Worm (Caenorhabditis elegans) whole organism, late embryonic: ENCODE data around the gene gst-11.

Experiments
- C08G9.2 ChIP-seq: sonication (generic microtip); optimal IDR thresholded peaks from 2 replicates; lab custom pipeline; 2016; ENCODE audit warnings: mild to moderate bottlenecking, missing genetic modification characterization, moderate library complexity, missing compliant biosample characterization
- K02D7.2 ChIP-seq: sonication (generic microtip); optimal IDR thresholded peaks from 2 replicates; lab custom pipeline; 2017; ENCODE audit warnings: mild to moderate bottlenecking, missing genetic modification characterization, missing compliant biosample characterization
- K09A11.1 ChIP-seq: sonication (generic microtip); optimal IDR thresholded peaks from 2 replicates; lab custom pipeline; 2017; ENCODE audit warnings: antibody characterized with exemption, mild to moderate bottlenecking, missing genetic modification characterization, missing compliant biosample characterization; ENCODE audit not compliant: insufficient read depth
- Y22D7AL.16 ChIP-seq: sonication (generic microtip); optimal IDR thresholded peaks from 2 replicates; lab custom pipeline; 2016; ENCODE audit warnings: missing genetic modification characterization, missing compliant biosample characterization
- ceh-19 ChIP-seq: fragments of 200-800 bp; sonication (Bioruptor generic); optimal IDR thresholded peaks from 2 replicates; lab custom pipeline; 2018; ENCODE audit warnings: mild to moderate bottlenecking, missing genetic modification characterization, missing compliant biosample characterization
- ceh-24 ChIP-seq: sonication (generic microtip); optimal IDR thresholded peaks from 2 replicates; lab custom pipeline; 2016; ENCODE audit warnings: mild to moderate bottlenecking, missing genetic modification characterization, missing compliant biosample characterization
- ceh-30 ChIP-seq: fragments of 150-350 bp; optimal IDR thresholded peaks from 2 replicates; lab custom pipeline; 2014; ENCODE audit warnings: missing biosample characterization, missing genetic modification characterization
- elt-4 ChIP-seq: sonication (generic microtip); optimal IDR thresholded peaks from 2 replicates; lab custom pipeline; 2016; ENCODE audit warnings: missing genetic modification characterization, missing compliant biosample characterization
- ets-4 ChIP-seq: sonication (generic microtip); optimal IDR thresholded peaks from 2 replicates; lab custom pipeline; 2016; ENCODE audit warnings: missing genetic modification characterization, missing compliant biosample characterization
- fkh-10 ChIP-seq: fragments of 150-350 bp; optimal IDR thresholded peaks from 2 replicates; lab custom pipeline; 2014; ENCODE audit warnings: missing biosample characterization, missing genetic modification reagents, missing genetic modification characterization
- hlh-13 ChIP-seq: fragments of 200-800 bp; sonication (Bioruptor generic); optimal IDR thresholded peaks from 2 replicates; lab custom pipeline; 2018; ENCODE audit warnings: mild to moderate bottlenecking, missing genetic modification characterization, missing compliant biosample characterization
- hlh-15 ChIP-seq: sonication (generic microtip); optimal IDR thresholded peaks from 2 replicates; lab custom pipeline; 2016; ENCODE audit warnings: missing genetic modification characterization, missing compliant biosample characterization
- hlh-30 ChIP-seq: sonication (generic microtip); optimal IDR thresholded peaks from 2 replicates; lab custom pipeline; 2017; ENCODE audit warnings: antibody characterized with exemption, missing genetic modification characterization, missing compliant biosample characterization; ENCODE audit not compliant: insufficient read depth
- lin-11 ChIP-seq: fragments of 200-800 bp; sonication (Bioruptor generic); optimal IDR thresholded peaks from 2 replicates; lab custom pipeline; 2018; ENCODE audit warnings: mild to moderate bottlenecking, missing genetic modification characterization, missing compliant biosample characterization
- madf-2 ChIP-seq: sonication (generic microtip); optimal IDR thresholded peaks from 2 replicates; lab custom pipeline; 2017; ENCODE audit warnings: missing genetic modification characterization, missing compliant biosample characterization
- mec-3 ChIP-seq: sonication (generic microtip); optimal IDR thresholded peaks from 2 replicates; lab custom pipeline; 2016; ENCODE audit warnings: borderline replicate concordance, missing genetic modification characterization, missing compliant biosample characterization
- nhr-11 ChIP-seq: fragments of 150-350 bp; optimal IDR thresholded peaks from 2 replicates; lab custom pipeline; 2014; ENCODE audit warnings: missing biosample characterization, missing genetic modification characterization
- nhr-232 ChIP-seq: sonication (generic microtip); optimal IDR thresholded peaks from 2 replicates; lab custom pipeline; 2016; ENCODE audit warnings: missing genetic modification characterization, missing compliant biosample characterization
- pat-9 ChIP-seq: fragments of 200-800 bp; sonication (Bioruptor generic); optimal IDR thresholded peaks from 2 replicates; lab custom pipeline; 2018; ENCODE audit warnings: mild to moderate bottlenecking, missing genetic modification characterization, moderate library complexity, missing compliant biosample characterization
- pax-1 ChIP-seq: fragments of 150-350 bp; optimal IDR thresholded peaks from 2 replicates; lab custom pipeline; 2014; ENCODE audit warnings: missing biosample characterization, missing genetic modification characterization
- pha-2 ChIP-seq: sonication (generic microtip); optimal IDR thresholded peaks from 2 replicates; lab custom pipeline; 2017; ENCODE audit warnings: mild to moderate bottlenecking, missing genetic modification characterization, missing compliant biosample characterization
- pros-1 ChIP-seq: fragments of 150-350 bp; optimal IDR thresholded peaks from 2 replicates; lab custom pipeline; 2014; ENCODE audit warnings: missing biosample characterization, missing genetic modification reagents, missing genetic modification characterization
- ref-2 ChIP-seq: sonication (generic microtip); optimal IDR thresholded peaks from 2 replicates; lab custom pipeline; 2016; ENCODE audit warnings: missing genetic modification characterization, missing compliant biosample characterization
- rnt-1 ChIP-seq: sonication (generic microtip); optimal IDR thresholded peaks from 2 replicates; lab custom pipeline; 2016; ENCODE audit warnings: missing genetic modification characterization, missing compliant biosample characterization
- sdc-2 ChIP-seq: sonication (generic microtip); optimal IDR thresholded peaks from 2 replicates; lab custom pipeline; 2016; ENCODE audit warnings: missing genotype, missing genetic modification characterization, missing compliant biosample characterization
- sox-2 ChIP-seq: fragments of 200-800 bp; sonication (Bioruptor generic); IDR thresholded peaks from 2 replicates; pipeline ENCODE4 v1.3.6; 2022; ENCODE audit warnings: missing genetic modification reagents, missing genetic modification characterization, missing compliant biosample characterization
- sox-4 ChIP-seq: sonication (generic microtip); optimal IDR thresholded peaks from 2 replicates; lab custom pipeline; 2017; ENCODE audit warnings: mild to moderate bottlenecking, missing genetic modification characterization, inconsistent platforms, missing compliant biosample characterization
- syd-9 ChIP-seq: sonication (generic microtip); optimal IDR thresholded peaks from 2 replicates; lab custom pipeline; 2016; ENCODE audit warnings: mild to moderate bottlenecking, missing genetic modification characterization, moderate library complexity, missing compliant biosample characterization
- unc-42 ChIP-seq: sonication (generic microtip); optimal IDR thresholded peaks from 2 replicates; lab custom pipeline; 2016; ENCODE audit warnings: missing genotype, missing genetic modification characterization, missing compliant biosample characterization
- unc-55 ChIP-seq: sonication (generic microtip); optimal IDR thresholded peaks from 2 replicates; lab custom pipeline; 2017; ENCODE audit warnings: missing biosample characterization, missing genetic modification reagents, missing genetic modification characterization
- unc-86 ChIP-seq: sonication (generic microtip); optimal IDR thresholded peaks from 2 replicates; lab custom pipeline; 2016; ENCODE audit warnings: missing genetic modification characterization, missing compliant biosample characterization
- zip-5 ChIP-seq: sonication (generic microtip); optimal IDR thresholded peaks from 2 replicates; lab custom pipeline; 2016; ENCODE audit warnings: missing genetic modification characterization, missing compliant biosample characterization
- ztf-16 ChIP-seq: sonication (generic microtip); optimal IDR thresholded peaks from 2 replicates; lab custom pipeline; 2017; ENCODE audit warnings: missing genetic modification characterization, missing compliant biosample characterization

The gst-11 gene

DNA sequence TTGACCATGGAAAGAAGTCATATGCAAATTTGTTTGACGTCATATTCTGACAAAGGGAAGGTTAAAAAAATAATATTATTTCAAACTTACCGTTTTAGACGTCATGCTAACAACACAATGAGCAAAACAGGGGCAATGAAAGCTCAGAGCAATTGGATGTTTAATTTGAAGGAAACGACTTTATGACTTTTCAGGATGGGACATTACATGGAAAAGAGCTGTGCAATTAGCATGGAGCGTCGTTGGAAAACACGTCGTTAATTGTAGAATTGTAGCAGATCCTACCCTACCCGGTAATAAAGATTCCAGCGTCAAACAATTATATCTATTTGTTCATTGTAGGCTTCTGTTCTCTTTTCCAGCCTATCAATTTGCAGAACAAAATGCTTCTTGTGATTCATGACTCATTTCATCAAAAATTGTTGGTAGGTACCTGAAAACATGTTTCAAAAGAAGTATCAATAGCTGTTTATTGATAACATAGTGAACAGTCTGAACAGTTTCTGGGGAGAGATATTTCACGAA lies 40.1 kb upstream of the gst-11 start, which contains the start of gene ceh-63:
TSS of gene ceh-63 (minus strand) at position 475 of the 525 bp plus-strand sequence.
- no peak for TF ChIP-seq pros-1 (tag; lab: Kevin White, UChicago)
- no peak for TF ChIP-seq lin-11 (tag; lab: Kevin White, UChicago)
- TF ChIP-seq elt-4 (tag; lab: Kevin White, UChicago) = no peak
- TF ChIP-seq fkh-10 (GFP tag; lab: Kevin White, UChicago) = no peak
- TF ChIP-seq ceh-24 = no peak
- no peak for TF ChIP-seq pat-9 (tag; lab: Kevin White, UChicago)
- TF ChIP-seq mec-3 (tag; lab: Kevin White, UChicago) = no peak
- no peak for TF ChIP-seq ref-2 (tag; lab: Kevin White, UChicago)
- TF ChIP-seq nhr-232 (tag; lab: Kevin White, UChicago) = no peak
- no peak for TF ChIP-seq madf-2 (tag; lab: Kevin White, UChicago)
- no peak for TF ChIP-seq K02D7.2 (tag; lab: Kevin White, UChicago)
- no peak for TF ChIP-seq hlh-13
- TF ChIP-seq pha-2 (tag; lab: Kevin White, UChicago) = no peak
- TF ChIP-seq ceh-30 (tag; lab: Kevin White, UChicago) = no peak
- no peak for TF ChIP-seq syd-9 (tag; lab: Kevin White, UChicago)
- no peak for TF ChIP-seq unc-86 (tag; lab: Kevin White, UChicago)

DNA sequence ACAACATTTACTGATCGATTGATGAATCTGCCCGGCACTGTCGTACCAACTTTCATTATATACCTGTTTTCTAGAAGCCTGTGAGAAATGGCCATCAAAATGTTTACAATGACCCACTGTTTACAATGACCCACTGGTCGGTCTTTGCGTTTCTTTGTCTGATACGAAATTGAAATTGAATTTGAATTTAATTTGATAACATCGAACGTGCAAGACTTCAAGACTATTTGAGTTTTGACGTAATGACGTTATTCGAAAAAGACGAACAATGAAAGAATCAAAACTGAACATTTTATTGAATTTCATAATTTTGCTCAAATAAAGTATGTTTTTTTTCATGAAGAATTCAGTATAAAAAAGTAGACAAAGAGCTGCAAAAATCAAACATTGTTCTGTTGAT lies 38.4 kb upstream of the gst-11 start, which contains the start of gene C02F12.5:
TSS of gene C02F12.5 (minus strand) at position 101 of the 400 bp plus-strand sequence.
- TF ChIP-seq sox-4 (tag; lab: Kevin White, UChicago) (no peak), ets-4 (tag; lab: Kevin White, UChicago) (no peak), hlh-15 (no peak), nhr-11 (no peak), pat-9 (tag; lab: Kevin White, UChicago) (no peak), hlh-30 (tag; lab: Kevin White, UChicago) (no peak), sdc-2 (tag; lab: Kevin White, UChicago) (no peak), ceh-30 (tag; lab: Kevin White, UChicago) (no peak), unc-42 (tag; lab: Kevin White, UChicago) (no peak)

DNA sequence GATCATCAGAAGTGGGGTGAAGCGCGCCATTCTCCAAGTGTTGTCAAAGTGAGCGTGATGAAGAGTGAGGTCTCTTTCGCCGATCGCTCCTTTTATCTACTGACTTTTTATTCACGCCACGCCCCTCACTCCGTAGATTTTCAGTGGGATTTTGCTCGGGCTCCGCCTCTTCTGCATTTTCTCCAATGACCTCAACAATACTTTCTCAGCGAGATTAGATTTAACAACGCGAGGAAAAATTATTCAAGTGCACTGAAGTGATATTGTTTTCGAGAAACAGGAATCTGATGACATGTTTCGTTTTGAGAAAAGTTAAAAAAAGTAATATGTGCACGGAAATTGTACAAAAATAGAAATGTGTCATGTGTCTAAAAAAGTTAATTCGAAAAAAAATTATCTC lies 35.3 kb upstream of the gst-11 start, which contains the start of gene snet-1:
TSS of gene snet-1 (minus strand) at position 101 of the 400 bp plus-strand sequence.
- no peak for TF ChIP-seq syd-9 (tag; lab: Kevin White, UChicago)
- TF ChIP-seq K09A11.1 = no peak
- no peak for TF ChIP-seq rnt-1 (tag; lab: Kevin White, UChicago)
- no peak for TF ChIP-seq sox-2 (GFP tag; lab: Robert Waterston, UW)
- no peak for TF ChIP-seq unc-42 (tag; lab: Kevin White, UChicago)
- TF ChIP-seq unc-55 (GFP tag; lab: Kevin White, UChicago) = no peak
- TF ChIP-seq zip-5 = no peak
- no peak for TF ChIP-seq nhr-11
- TF ChIP-seq Y22D7AL.16 = no peak

DNA sequence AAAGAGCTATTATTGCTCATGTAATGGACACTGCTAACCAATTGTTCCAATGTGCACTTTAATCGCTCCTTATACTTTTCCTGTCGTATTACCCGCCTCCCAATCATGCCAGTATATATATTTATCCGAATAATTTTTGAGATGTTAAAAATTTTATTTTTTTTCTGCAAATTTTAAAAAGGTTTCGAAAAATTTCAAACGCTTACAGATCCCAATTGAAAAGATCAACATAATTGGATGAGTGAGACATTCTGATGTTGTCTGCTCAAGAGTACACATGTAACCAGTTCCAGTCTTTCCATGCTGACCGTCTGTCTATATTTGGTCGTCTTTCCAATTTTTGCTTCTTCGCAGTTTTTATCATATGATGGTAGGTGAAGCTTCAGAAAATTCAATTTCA lies 25.6 kb upstream of the gst-11 start, which contains the start of gene R11G1.1:
TSS of gene R11G1.1 (plus strand) at position 301 of the 400 bp plus-strand sequence.
- TF ChIP-seq hlh-15 = no peak
- no peak for TF ChIP-seq ets-4 (tag; lab: Kevin White, UChicago)
- no peak for TF ChIP-seq C08G9.2 (tag; lab: Kevin White, UChicago)
- no peak for TF ChIP-seq zip-5
- TF ChIP-seq unc-55 (GFP tag; lab: Kevin White, UChicago) = no peak
- no peak for TF ChIP-seq pax-1 (tag; lab: Kevin White, UChicago)
- TF ChIP-seq unc-86 (tag; lab: Kevin White, UChicago) = no peak
- no peak for TF ChIP-seq ceh-30 (tag; lab: Kevin White, UChicago)
- TF ChIP-seq Y22D7AL.16 = no peak
- no peak for TF ChIP-seq ceh-19 (GFP tag; lab: Kevin White, UChicago)
- TF ChIP-seq ztf-16 = no peak
- TF ChIP-seq elt-4 (tag; lab: Kevin White, UChicago) = no peak
- TF ChIP-seq pros-1 (tag; lab: Kevin White, UChicago) = no peak
- TF ChIP-seq rnt-1 (tag; lab: Kevin White, UChicago) = no peak
- TF ChIP-seq, all 69 proteins: peak for 0
